Worm (Caenorhabditis elegans) whole organism, midembryonic: ENCODE data around the gene Y49F6B.8.

Experiments
- T22C8.4 ChIP-seq: fragments of 200-800 bp; sonication (Bioruptor generic); IDR thresholded peaks from 2 replicates; pipeline ENCODE4 v1.3.6; 2022; ENCODE audit warnings: missing genetic modification characterization, missing compliant biosample characterization
- cog-1 ChIP-seq: sonication (generic microtip); optimal IDR thresholded peaks from 2 replicates; lab custom pipeline; 2016; ENCODE audit warnings: missing genetic modification characterization, missing compliant biosample characterization
- flt-1 ChIP-seq: fragments of 200-800 bp; sonication (Bioruptor generic); IDR thresholded peaks from 2 replicates; pipeline ENCODE4 v1.3.6; 2022; ENCODE audit warnings: missing genetic modification characterization, missing compliant biosample characterization
- klf-2 ChIP-seq: fragments of 200-800 bp; sonication (Bioruptor generic); conservative IDR thresholded peaks from 2 replicates; pipeline ENCODE4 v1.3.6; 2022; ENCODE audit warnings: missing genetic modification reagents, missing genetic modification characterization, missing compliant biosample characterization
- med-1 ChIP-seq: sonication (generic microtip); optimal IDR thresholded peaks from 2 replicates; lab custom pipeline; 2017; ENCODE audit warnings: missing genetic modification characterization, mild to moderate bottlenecking, missing compliant biosample characterization, antibody characterized with exemption, missing genetic modification reagents; ENCODE audit not compliant: insufficient read depth
- ref-1 ChIP-seq: fragments of 200-800 bp; sonication (Bioruptor generic); conservative IDR thresholded peaks from 2 replicates; pipeline ENCODE4 v1.3.6; 2022; ENCODE audit warnings: missing genetic modification reagents, missing genetic modification characterization, missing compliant biosample characterization
- tab-1 ChIP-seq: fragments of 200-800 bp; sonication (Bioruptor generic); IDR thresholded peaks from 2 replicates; pipeline ENCODE4 v1.3.6; 2022; ENCODE audit warnings: missing genetic modification characterization, missing compliant biosample characterization
- ztf-23 ChIP-seq: fragments of 200-800 bp; sonication (Bioruptor generic); IDR thresholded peaks from 2 replicates; pipeline ENCODE4 v1.3.6; 2022; ENCODE audit warnings: missing genetic modification reagents, missing genetic modification characterization, missing compliant biosample characterization
- ztf-29 ChIP-seq: fragments of 200-800 bp; sonication (Bioruptor generic); IDR thresholded peaks from 2 replicates; pipeline ENCODE4 v1.3.6; 2022; ENCODE audit warnings: missing genetic modification reagents, missing genetic modification characterization, missing compliant biosample characterization

The Y49F6B.8 gene

ce11 chrII:3437393-3437792 lies 44.1 kb downstream of the Y49F6B.8 start:
- TF ChIP-seq T22C8.4 (GFP tag; lab: Robert Waterston, UW), result no peak
- TF ChIP-seq flt-1, result no peak
- TF ChIP-seq ztf-29, result no peak
- no peak for TF ChIP-seq cog-1
- TF ChIP-seq klf-2 (GFP tag; lab: Robert Waterston, UW), result no peak
- TF ChIP-seq ref-1 (GFP tag; lab: Robert Waterston, UW), result no peak
- no peak for TF ChIP-seq ztf-23 (GFP tag; lab: Robert Waterston, UW)
- no peak for TF ChIP-seq tab-1
- TF ChIP-seq med-1 (GFP tag; lab: Kevin White, UChicago), result no peak

- TF ChIP-seq cog-1 (no peak), ztf-29 (no peak), med-1 (GFP tag; lab: Kevin White, UChicago) (no peak), ref-1 (GFP tag; lab: Robert Waterston, UW) (no peak), ztf-23 (GFP tag; lab: Robert Waterston, UW) (no peak), klf-2 (GFP tag; lab: Robert Waterston, UW) (no peak), T22C8.4 (GFP tag; lab: Robert Waterston, UW) (no peak)
These were observed 45.1 kb downstream of the Y49F6B.8 start, which contains the start of gene skpo-2 for ce11 chrII:3436412-3436811. skpo-2 (minus strand) TSS chrII:3436512.

DNA sequence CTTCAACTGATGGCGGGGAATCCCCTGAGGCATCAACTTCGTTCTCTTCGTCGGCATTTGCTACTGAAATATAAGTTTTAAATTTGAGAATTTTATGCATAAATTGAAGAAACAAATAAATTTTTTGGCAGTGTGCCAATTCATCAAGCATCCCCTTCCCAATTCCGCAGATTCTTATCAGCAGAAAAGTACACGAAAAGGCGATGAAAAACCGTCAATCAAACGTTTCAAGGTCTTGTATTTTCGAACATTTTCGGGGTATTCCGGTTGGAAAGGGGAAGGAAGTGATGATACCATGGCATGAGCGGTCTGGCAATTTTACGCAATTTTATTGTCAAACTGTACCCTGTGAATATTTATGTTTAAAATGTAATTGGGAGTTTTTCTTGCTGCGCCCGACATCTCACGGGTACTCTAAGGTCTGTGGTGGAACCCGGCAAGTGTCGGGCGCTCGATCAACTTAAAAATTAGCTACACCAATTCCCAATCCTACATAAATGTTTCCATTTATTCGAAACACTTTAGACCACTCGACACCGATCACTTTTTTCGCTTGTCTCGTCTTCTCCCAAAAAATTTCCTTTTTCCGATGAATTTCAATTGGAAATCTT lies 46.5 kb downstream of the Y49F6B.8 start:
- no peak for TF ChIP-seq ztf-23 (GFP tag; lab: Robert Waterston, UW)
- no peak for TF ChIP-seq ref-1 (GFP tag; lab: Robert Waterston, UW)
- TF ChIP-seq T22C8.4 (GFP tag; lab: Robert Waterston, UW), result no peak
- TF ChIP-seq tab-1, result no peak
- no peak for TF ChIP-seq ztf-29
- TF ChIP-seq cog-1, result no peak
- no peak for TF ChIP-seq klf-2 (GFP tag; lab: Robert Waterston, UW)
- no peak for TF ChIP-seq med-1 (GFP tag; lab: Kevin White, UChicago)
- TF ChIP-seq flt-1, result no peak

DNA sequence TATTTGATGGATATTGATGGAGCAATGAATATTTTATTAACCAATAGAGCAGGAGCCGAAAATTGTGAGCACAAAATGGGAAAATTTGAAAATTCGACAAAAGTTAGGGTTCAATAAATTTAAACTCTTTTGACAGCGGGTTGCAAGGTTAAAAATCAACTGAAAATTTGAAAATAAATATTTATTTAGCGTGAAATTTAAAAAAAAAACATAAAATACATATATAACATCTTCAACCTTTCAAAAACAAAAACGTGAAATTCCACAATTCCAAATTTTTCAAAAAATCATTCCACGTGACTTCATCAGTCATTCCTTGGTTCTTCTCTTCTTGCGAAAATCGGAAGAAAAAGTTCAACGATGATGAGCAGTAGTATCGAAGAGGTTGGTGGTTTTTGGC lies 52.1 kb downstream of the Y49F6B.8 start, which contains the start of gene C16C8.18:
Gene C16C8.18 (plus strand): TSS at position 301 of the 400 bp plus-strand sequence.
- TF ChIP-seq ztf-29, result no peak
- TF ChIP-seq tab-1, result no peak
- no peak for TF ChIP-seq T22C8.4 (GFP tag; lab: Robert Waterston, UW)
- no peak for TF ChIP-seq ztf-23 (GFP tag; lab: Robert Waterston, UW)
- no peak for TF ChIP-seq flt-1
- no peak for TF ChIP-seq klf-2 (GFP tag; lab: Robert Waterston, UW)
- no peak for TF ChIP-seq med-1 (GFP tag; lab: Kevin White, UChicago)
- TF ChIP-seq cog-1, result no peak
- TF ChIP-seq ref-1 (GFP tag; lab: Robert Waterston, UW), result no peak
